Fruit fly (Drosophila melanogaster): ENCODE measurements around the gene RunxA.

dm6 chrX:20559582-20559981, 64.0 kb downstream of the RunxA start:
- TF ChIP-seq Sin3A (optimal IDR thresholded peaks at IDR 0.05): no peak
- no peak for TF ChIP-seq psq (optimal IDR thresholded peaks at IDR 0.05)

Data from Kc167 (cell line).